Worm (Caenorhabditis elegans): ENCODE measurements around the gene sdhd-1.

DNA sequence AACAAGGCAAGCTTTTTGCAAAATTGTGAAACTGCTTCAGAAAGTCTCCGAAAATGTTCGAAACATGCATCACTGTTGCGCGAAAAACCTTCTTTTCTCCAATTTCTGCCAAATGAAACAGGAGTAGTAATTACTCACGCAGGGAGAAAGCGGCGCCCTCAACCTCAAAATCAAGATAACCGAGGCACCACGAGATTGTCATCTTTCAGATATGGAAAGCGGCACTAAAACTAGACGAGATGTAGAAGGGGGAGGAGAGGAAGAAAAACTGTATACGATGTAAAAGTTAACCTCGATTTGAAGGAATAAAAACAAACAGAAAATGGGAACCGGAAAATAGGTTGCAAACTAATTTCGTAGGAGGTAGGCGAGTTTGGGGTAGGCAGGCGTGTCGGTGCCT is 26.8 kb upstream of the sdhd-1 start:
- TF ChIP-seq fos-1 (tag; optimal IDR thresholded peaks at IDR 0.05) (no peak), hlh-30 (tag; optimal IDR thresholded peaks at IDR 0.05; ENCODE audit: insufficient read depth) (no peak), unc-62 (GFP tag; optimal IDR thresholded peaks at IDR 0.05 in 1 of 2) (no peak), unc-62 (tag; optimal IDR thresholded peaks at IDR 0.05) (no peak)

Measured in whole organism, L4 larva.